Worm (Caenorhabditis elegans) whole organism, late embryonic: ENCODE data around the gene cyp-13A10.

Experiments used
- C38D4.7 ChIP-seq: fragments of 200-800 bp; sonication (Bioruptor generic); optimal IDR thresholded peaks from 2 replicates; lab custom pipeline; 2018; ENCODE audit warnings: mild to moderate bottlenecking, missing genetic modification characterization, moderate library complexity, missing compliant biosample characterization
- ahr-1 ChIP-seq: sonication (generic microtip); optimal IDR thresholded peaks from 2 replicates; lab custom pipeline; 2016; ENCODE audit warnings: missing genetic modification characterization, missing compliant biosample characterization
- ceh-18 ChIP-seq: sonication (generic microtip); optimal IDR thresholded peaks from 2 replicates; lab custom pipeline; 2016; ENCODE audit warnings: missing genetic modification characterization, missing compliant biosample characterization
- ceh-34 ChIP-seq: sonication (generic microtip); optimal IDR thresholded peaks from 2 replicates; lab custom pipeline; 2016; ENCODE audit warnings: mild to moderate bottlenecking, missing genetic modification characterization, missing compliant biosample characterization
- ets-4 ChIP-seq: sonication (generic microtip); optimal IDR thresholded peaks from 2 replicates; lab custom pipeline; 2016; ENCODE audit warnings: missing genetic modification characterization, missing compliant biosample characterization
- gmeb-2 ChIP-seq: sonication (generic microtip); optimal IDR thresholded peaks from 2 replicates; lab custom pipeline; 2016; ENCODE audit warnings: missing genetic modification characterization, inconsistent platforms, missing compliant biosample characterization
- nfya-1 ChIP-seq: sonication (generic microtip); optimal IDR thresholded peaks from 2 replicates; lab custom pipeline; 2017; ENCODE audit warnings: missing genetic modification characterization, mild to moderate bottlenecking, missing compliant biosample characterization, antibody characterized with exemption, moderate library complexity
- nhr-232 ChIP-seq: sonication (generic microtip); optimal IDR thresholded peaks from 2 replicates; lab custom pipeline; 2016; ENCODE audit warnings: missing genetic modification characterization, missing compliant biosample characterization
- pax-1 ChIP-seq: fragments of 150-350 bp; optimal IDR thresholded peaks from 2 replicates; lab custom pipeline; 2014; ENCODE audit warnings: missing biosample characterization, missing genetic modification characterization
- pha-4 ChIP-seq: fragments of 150-350 bp; optimal IDR thresholded peaks from 2 replicates; lab custom pipeline; 2018; ENCODE audit warnings: missing biosample characterization, missing genetic modification reagents, missing genetic modification characterization
- tbx-2 ChIP-seq: sonication (generic microtip); optimal IDR thresholded peaks from 2 replicates; lab custom pipeline; 2016; ENCODE audit warnings: missing genetic modification characterization, missing compliant biosample characterization
- unc-55 ChIP-seq: sonication (generic microtip); optimal IDR thresholded peaks from 2 replicates; lab custom pipeline; 2017; ENCODE audit warnings: missing biosample characterization, missing genetic modification reagents, missing genetic modification characterization
- ztf-16 ChIP-seq: sonication (generic microtip); optimal IDR thresholded peaks from 2 replicates; lab custom pipeline; 2017; ENCODE audit warnings: missing genetic modification characterization, missing compliant biosample characterization

- TF ChIP-seq tbx-2 (tag; lab: Kevin White, UChicago) (no peak), C38D4.7 (GFP tag; lab: Kevin White, UChicago) (no peak), pax-1 (tag; lab: Kevin White, UChicago) (no peak), ztf-16 (tag; lab: Kevin White, UChicago) (no peak), ahr-1 (no peak), unc-55 (GFP tag; lab: Kevin White, UChicago) (no peak), ceh-34 (tag; lab: Kevin White, UChicago) (no peak), nfya-1 (tag; lab: Kevin White, UChicago) (no peak), gmeb-2 (tag; lab: Kevin White, UChicago) (no peak), nhr-232 (tag; lab: Kevin White, UChicago) (no peak), ceh-18 (no peak), ets-4 (no peak), pha-4 (tag; lab: Kevin White, UChicago) (no peak)
These were observed 42.1 kb upstream of the cyp-13A10 start, which contains the start of gene Y53C12A.10 for ce11 chrII:9704746-9705145.
